Worm (Caenorhabditis elegans) whole organism, early embryonic: ENCODE results near the gene toe-1.

ENCODE experiments used
- B0310.2 ChIP-seq: sonication (generic microtip); optimal IDR thresholded peaks from 2 replicates; lab custom pipeline; 2016; ENCODE audit warnings: mild to moderate bottlenecking, missing genetic modification characterization, missing compliant biosample characterization
- aly-1 ChIP-seq: sonication (generic microtip); optimal IDR thresholded peaks from 2 replicates; lab custom pipeline; 2016; ENCODE audit warnings: missing genetic modification characterization, missing compliant biosample characterization
- ama-1 ChIP-seq: fragments of 150-350 bp; optimal IDR thresholded peaks from 2 replicates; lab custom pipeline; 2014
- ceh-13 ChIP-seq: fragments of 200-800 bp; sonication (Bioruptor generic); optimal IDR thresholded peaks from 2 replicates; lab custom pipeline; 2018; ENCODE audit warnings: mild to moderate bottlenecking, missing genetic modification characterization, missing compliant biosample characterization
- ceh-36 ChIP-seq: sonication (generic microtip); optimal IDR thresholded peaks from 2 replicates; lab custom pipeline; 2016; ENCODE audit warnings: missing genetic modification characterization, inconsistent platforms, missing compliant biosample characterization
- ets-7 ChIP-seq: sonication (generic microtip); optimal IDR thresholded peaks from 2 replicates; lab custom pipeline; 2016; ENCODE audit warnings: missing genotype, missing genetic modification characterization, missing compliant biosample characterization
- flt-1 ChIP-seq: fragments of 200-800 bp; sonication (Bioruptor generic); IDR thresholded peaks from 2 replicates; pipeline ENCODE4 v1.3.6; 2022; ENCODE audit warnings: missing genetic modification characterization, missing compliant biosample characterization
- hmbx-1 ChIP-seq: sonication (generic microtip); optimal IDR thresholded peaks from 2 replicates; lab custom pipeline; 2016; ENCODE audit warnings: mild to moderate bottlenecking, missing genetic modification characterization, missing compliant biosample characterization
- hmg-4 ChIP-seq: fragments of 200-800 bp; sonication (Bioruptor generic); optimal IDR thresholded peaks from 2 replicates; lab custom pipeline; 2018; ENCODE audit warnings: mild to moderate bottlenecking, missing genetic modification characterization, missing compliant biosample characterization
- hnd-1 ChIP-seq: sonication (generic microtip); optimal IDR thresholded peaks from 2 replicates; lab custom pipeline; 2016; ENCODE audit warnings: missing genetic modification characterization, missing compliant biosample characterization
- pes-1 ChIP-seq: fragments of 200-800 bp; sonication (Bioruptor generic); IDR thresholded peaks from 2 replicates; pipeline ENCODE4 v1.3.6; 2022; ENCODE audit warnings: missing genetic modification reagents, missing genetic modification characterization, missing compliant biosample characterization
- sea-1 ChIP-seq: fragments of 200-800 bp; sonication (Bioruptor generic); conservative IDR thresholded peaks from 2 replicates; pipeline ENCODE4 v1.3.6; 2022; ENCODE audit warnings: missing genetic modification characterization, missing compliant biosample characterization
- tbx-11 ChIP-seq: fragments of 200-800 bp; sonication (Bioruptor generic); IDR thresholded peaks from 2 replicates; pipeline ENCODE4 v1.3.6; 2022; ENCODE audit warnings: missing genetic modification characterization, missing compliant biosample characterization
- tra-4 ChIP-seq: sonication (generic microtip); optimal IDR thresholded peaks from 2 replicates; lab custom pipeline; 2017; ENCODE audit warnings: missing genetic modification characterization, missing compliant biosample characterization

DNA sequence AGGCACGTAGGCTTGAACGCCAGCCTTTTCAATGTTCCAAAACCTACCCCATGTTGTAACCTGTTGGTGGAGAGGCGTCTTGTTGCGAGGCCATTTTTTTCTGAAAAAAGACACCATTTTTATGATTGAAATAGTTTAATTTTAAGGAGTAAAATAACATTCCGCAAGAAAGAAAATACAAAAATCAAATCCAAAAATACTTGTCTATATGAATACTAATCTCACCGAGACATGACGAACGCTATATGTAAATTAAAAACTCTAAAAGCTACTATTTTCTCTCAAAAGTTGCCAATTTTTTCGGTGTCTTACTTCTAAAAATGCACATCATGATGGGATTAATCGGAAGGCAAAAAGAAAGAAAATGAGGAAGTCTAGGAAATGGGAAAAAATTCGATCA is 57.1 kb downstream of the toe-1 start, which contains the start of gene T05C1.2:
- no peak for TF ChIP-seq ceh-36 (tag; lab: Kevin White, UChicago)
- TF ChIP-seq sea-1 (GFP tag; lab: Robert Waterston, UW): no peak
- no peak for TF ChIP-seq pes-1
- no peak for TF ChIP-seq ama-1
- no peak for TF ChIP-seq tra-4 (tag; lab: Kevin White, UChicago)
- TF ChIP-seq B0310.2 (tag; lab: Kevin White, UChicago): no peak
- TF ChIP-seq tbx-11 (GFP tag; lab: Robert Waterston, UW): no peak
- TF ChIP-seq aly-1 (tag; lab: Kevin White, UChicago): no peak
- TF ChIP-seq hmg-4 (GFP tag; lab: Kevin White, UChicago): no peak
- TF ChIP-seq hmbx-1 (tag; lab: Kevin White, UChicago): no peak
- TF ChIP-seq ets-7 (tag; lab: Kevin White, UChicago): no peak
- no peak for TF ChIP-seq flt-1 (GFP tag; lab: Robert Waterston, UW)
- no peak for TF ChIP-seq hnd-1 (tag; lab: Kevin White, UChicago)
- no peak for TF ChIP-seq ceh-13 (GFP tag; lab: Kevin White, UChicago)
